Worm (Caenorhabditis elegans) whole organism, L2 larva: Measurements from ENCODE around the gene Y73C8C.12.

Experiments
- C34F6.9 ChIP-seq: fragments of 150-350 bp; optimal IDR thresholded peaks from 2 replicates; lab custom pipeline; 2014; ENCODE audit warnings: missing biosample characterization, missing genetic modification characterization
- F13H6.1 ChIP-seq: sonication (generic microtip); optimal IDR thresholded peaks from 2 replicates; lab custom pipeline; 2016; ENCODE audit warnings: missing genetic modification characterization, missing compliant biosample characterization
- Y55F3AM.14 ChIP-seq: fragments of 200-800 bp; sonication (Bioruptor generic); optimal IDR thresholded peaks from 2 replicates; lab custom pipeline; 2018; ENCODE audit warnings: mild to moderate bottlenecking, missing genetic modification characterization, missing compliant biosample characterization
- alr-1 ChIP-seq: fragments of 150-350 bp; optimal IDR thresholded peaks from 2 replicates; lab custom pipeline; 2014; ENCODE audit warnings: missing biosample characterization, missing genetic modification characterization
- aly-2 ChIP-seq: fragments of 150-350 bp; optimal IDR thresholded peaks from 2 replicates; lab custom pipeline; 2014; ENCODE audit warnings: missing biosample characterization, missing genetic modification characterization
- ama-1 ChIP-seq: fragments of 150-350 bp; optimal IDR thresholded peaks from 2 replicates; lab custom pipeline; 2018; ENCODE audit warnings: inconsistent platforms
- ceh-16 ChIP-seq: fragments of 150-350 bp; optimal IDR thresholded peaks from 2 replicates; lab custom pipeline; 2014; ENCODE audit warnings: missing biosample characterization, missing genetic modification characterization
- crh-2 ChIP-seq: sonication (generic microtip); optimal IDR thresholded peaks from 2 replicates; lab custom pipeline; 2017; ENCODE audit warnings: missing biosample characterization, missing genetic modification characterization
- dmd-4 ChIP-seq: sonication (generic microtip); optimal IDR thresholded peaks from 2 replicates; lab custom pipeline; 2017; ENCODE audit warnings: missing biosample characterization, missing genetic modification characterization
- egl-27 ChIP-seq: sonication (generic microtip); optimal IDR thresholded peaks from 3 replicates; lab custom pipeline; 2017; ENCODE audit warnings: missing biosample characterization, missing genetic modification reagents, missing genetic modification characterization
- elt-1 ChIP-seq: fragments of 150-350 bp; optimal IDR thresholded peaks from 2 replicates; lab custom pipeline; 2014; ENCODE audit warnings: missing biosample characterization, missing genetic modification characterization
- elt-3 ChIP-seq: sonication (generic microtip); optimal IDR thresholded peaks from 2 replicates; lab custom pipeline; 2017; ENCODE audit warnings: missing biosample characterization, missing genetic modification characterization
- fos-1 ChIP-seq: fragments of 150-350 bp; optimal IDR thresholded peaks from 2 replicates; lab custom pipeline; 2014; ENCODE audit warnings: missing biosample characterization, missing genetic modification characterization
- gmeb-1 ChIP-seq: fragments of 150-350 bp; optimal IDR thresholded peaks from 2 replicates; lab custom pipeline; 2014; ENCODE audit warnings: missing biosample characterization, missing genetic modification characterization
- lin-11 ChIP-seq: fragments of 150-350 bp; sonication (generic microtip); optimal IDR thresholded peaks from 2 replicates; lab custom pipeline; 2014; ENCODE audit warnings: missing biosample characterization, missing genetic modification characterization, inconsistent platforms, mixed read lengths
- lin-13 ChIP-seq: fragments of 150-350 bp; optimal IDR thresholded peaks from 2 replicates; lab custom pipeline; 2014; ENCODE audit warnings: missing biosample characterization, missing genetic modification reagents, missing genetic modification characterization
- lin-39 ChIP-seq: fragments of 150-350 bp; optimal IDR thresholded peaks from 2 replicates; lab custom pipeline; 2014; ENCODE audit warnings: missing biosample characterization, missing genetic modification reagents, missing genetic modification characterization
- mbf-1 ChIP-seq: sonication (generic microtip); optimal IDR thresholded peaks from 2 replicates; lab custom pipeline; 2017; ENCODE audit warnings: missing biosample characterization, missing genetic modification characterization
- mdl-1 ChIP-seq, 2 experiments: fragments of 150-350 bp in 1 of 2; sonication (generic microtip) in 1 of 2; optimal IDR thresholded peaks; 2 replicates each; lab custom pipeline; 2017; ENCODE audit warnings: missing biosample characterization in 2 of 2, missing genetic modification characterization in 2 of 2
- nhr-10 ChIP-seq: sonication (generic microtip); optimal IDR thresholded peaks from 2 replicates; lab custom pipeline; 2017; ENCODE audit warnings: missing biosample characterization, missing genetic modification characterization
- nhr-11 ChIP-seq: fragments of 150-350 bp; optimal IDR thresholded peaks from 2 replicates; lab custom pipeline; 2014; ENCODE audit warnings: missing biosample characterization, missing genetic modification characterization
- nhr-12 ChIP-seq: fragments of 150-350 bp; optimal IDR thresholded peaks from 2 replicates; lab custom pipeline; 2014; ENCODE audit warnings: missing biosample characterization, missing genetic modification characterization
- nhr-21 ChIP-seq: fragments of 150-350 bp; optimal IDR thresholded peaks from 2 replicates; lab custom pipeline; 2014; ENCODE audit warnings: missing biosample characterization, missing genetic modification characterization
- nhr-23 ChIP-seq: fragments of 150-350 bp; optimal IDR thresholded peaks from 2 replicates; lab custom pipeline; 2014; ENCODE audit warnings: missing biosample characterization, missing genetic modification reagents, missing genetic modification characterization
- nhr-25 ChIP-seq: fragments of 150-350 bp; sonication (generic microtip); optimal IDR thresholded peaks from 3 replicates; lab custom pipeline; 2014; ENCODE audit warnings: missing biosample characterization, missing genetic modification characterization
- nhr-6 ChIP-seq: fragments of 150-350 bp; optimal IDR thresholded peaks from 2 replicates; lab custom pipeline; 2014; ENCODE audit warnings: missing biosample characterization, missing genetic modification characterization
- nhr-77 ChIP-seq: fragments of 150-350 bp; optimal IDR thresholded peaks from 2 replicates; lab custom pipeline; 2014; ENCODE audit warnings: missing biosample characterization, missing genetic modification characterization
- peb-1 ChIP-seq: fragments of 150-350 bp; optimal IDR thresholded peaks from 2 replicates; lab custom pipeline; 2014; ENCODE audit warnings: missing biosample characterization, missing genetic modification characterization
- sem-4 ChIP-seq: fragments of 150-350 bp; optimal IDR thresholded peaks from 2 replicates; lab custom pipeline; 2014; ENCODE audit warnings: missing biosample characterization, missing genetic modification reagents, missing genetic modification characterization
- skn-1 ChIP-seq: sonication (generic microtip); optimal IDR thresholded peaks from 2 replicates; lab custom pipeline; 2017; ENCODE audit warnings: missing biosample characterization, missing genetic modification characterization
- sma-3 ChIP-seq: sonication (generic microtip); optimal IDR thresholded peaks from 2 replicates; lab custom pipeline; 2016; ENCODE audit warnings: missing genetic modification reagents, missing genetic modification characterization, missing compliant biosample characterization
- sma-9 ChIP-seq, 2 experiments: fragments of 150-350 bp in 1 of 2; sonication (generic microtip) in 1 of 2; optimal IDR thresholded peaks; 2 replicates each; lab custom pipeline; 2014 to 2016; ENCODE audit warnings: missing genetic modification characterization in 2 of 2, mild to moderate bottlenecking in 1 of 2, missing biosample characterization in 1 of 2, missing compliant biosample characterization in 1 of 2, missing genetic modification reagents in 1 of 2, moderate library complexity in 1 of 2
- snpc-4 ChIP-seq: fragments of 150-350 bp; optimal IDR thresholded peaks from 2 replicates; lab custom pipeline; 2014; ENCODE audit warnings: missing biosample characterization, missing genetic modification characterization
- unc-39 ChIP-seq: fragments of 150-350 bp; optimal IDR thresholded peaks from 2 replicates; lab custom pipeline; 2014; ENCODE audit warnings: missing biosample characterization, missing genetic modification characterization
- unc-55 ChIP-seq: fragments of 150-350 bp; sonication (generic microtip); optimal IDR thresholded peaks from 3 replicates; lab custom pipeline; 2014; ENCODE audit warnings: missing biosample characterization, missing genetic modification reagents, missing genetic modification characterization
- unc-62 ChIP-seq: fragments of 150-350 bp; optimal IDR thresholded peaks from 2 replicates; lab custom pipeline; 2014; ENCODE audit warnings: missing biosample characterization, missing genetic modification reagents, missing genetic modification characterization
- zag-1 ChIP-seq: fragments of 150-350 bp; optimal IDR thresholded peaks from 2 replicates; lab custom pipeline; 2014; ENCODE audit warnings: missing biosample characterization, missing genetic modification characterization
- ztf-1 ChIP-seq: fragments of 200-800 bp; sonication (Bioruptor generic); conservative IDR thresholded peaks from 2 replicates; pipeline ENCODE4 v1.3.6; 2022; ENCODE audit warnings: missing genetic modification characterization, missing compliant biosample characterization
- ztf-11 ChIP-seq: sonication (generic microtip); optimal IDR thresholded peaks from 2 replicates; lab custom pipeline; 2017; ENCODE audit warnings: missing biosample characterization, missing genetic modification characterization

Gene Y73C8C.12

DNA sequence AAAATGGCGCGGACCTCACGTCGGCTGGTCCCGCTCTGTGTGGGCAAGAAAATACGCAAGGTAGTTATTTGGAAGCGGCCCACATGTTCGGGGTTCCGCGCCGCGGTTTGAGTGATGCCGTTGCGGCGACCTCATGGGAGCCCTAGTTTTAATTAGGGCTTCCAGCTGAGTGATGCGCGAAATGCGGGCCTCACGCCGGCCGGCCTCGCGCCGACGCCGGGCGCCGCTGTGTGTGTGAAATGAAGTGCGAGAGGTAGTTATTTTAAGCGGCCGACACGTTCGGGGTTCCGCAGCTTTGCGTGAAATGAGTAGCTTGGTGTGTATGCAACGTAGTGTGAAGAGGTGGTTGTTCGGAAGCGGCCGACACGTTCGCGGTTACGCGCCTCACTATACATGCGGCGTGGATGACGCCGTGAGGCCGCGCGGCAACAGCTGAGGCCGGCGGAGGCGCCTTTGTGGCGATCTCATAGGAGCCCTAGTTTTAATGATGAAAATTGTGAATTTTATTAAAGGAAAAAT is 25.0 kb downstream of the Y73C8C.12 start:
- TF ChIP-seq snpc-4 (no peak), nhr-77 (no peak), aly-2 (tag; lab: Kevin White, UChicago) (no peak), sma-9 (GFP tag; optimal IDR thresholded peaks at IDR 0.05; lab: Kevin White, UChicago) (no peak), sma-9 (tag; optimal IDR thresholded peaks at IDR 0.05; lab: Kevin White, UChicago) (no peak), nhr-25 (tag; lab: Kevin White, UChicago) (no peak), lin-11 (tag; lab: Kevin White, UChicago) (no peak), zag-1 (tag; lab: Kevin White, UChicago) (no peak)

DNA sequence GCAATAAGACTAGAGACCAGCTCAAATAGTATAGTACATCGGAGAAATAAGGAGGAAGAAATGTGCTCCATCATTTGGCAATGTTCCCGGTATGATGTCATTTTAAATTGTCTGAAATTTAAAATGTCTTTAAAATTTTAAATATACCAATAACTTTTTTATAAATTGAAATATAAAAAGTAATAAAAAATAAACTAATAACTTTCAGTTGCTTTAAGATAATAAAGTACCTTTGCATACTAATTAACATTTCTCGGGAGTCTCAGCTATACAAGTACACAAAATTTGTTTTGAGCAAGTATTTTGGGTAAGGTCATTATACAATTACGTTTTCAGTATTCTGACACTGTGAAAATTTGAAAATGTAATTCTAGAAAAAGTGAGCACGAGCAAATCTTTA is 26.9 kb downstream of the Y73C8C.12 start, which contains the start of gene srab-6:
Gene srab-6, minus strand, starts transcription at position 101 of the 400 bp plus-strand sequence.
- TF ChIP-seq ama-1 (lab: Kevin White, UChicago) (no peak), dmd-4 (tag; lab: Kevin White, UChicago) (no peak), alr-1 (tag; lab: Kevin White, UChicago) (no peak), fos-1 (tag; lab: Kevin White, UChicago) (no peak), mbf-1 (no peak), Y55F3AM.14 (no peak), nhr-25 (tag; lab: Kevin White, UChicago) (no peak), ztf-11 (tag; lab: Kevin White, UChicago) (no peak), crh-2 (tag; lab: Kevin White, UChicago) (no peak), C34F6.9 (no peak), nhr-12 (tag; lab: Kevin White, UChicago) (no peak), mdl-1 (tag; optimal IDR thresholded peaks at IDR 0.05; lab: Kevin White, UChicago) (no peak)

DNA sequence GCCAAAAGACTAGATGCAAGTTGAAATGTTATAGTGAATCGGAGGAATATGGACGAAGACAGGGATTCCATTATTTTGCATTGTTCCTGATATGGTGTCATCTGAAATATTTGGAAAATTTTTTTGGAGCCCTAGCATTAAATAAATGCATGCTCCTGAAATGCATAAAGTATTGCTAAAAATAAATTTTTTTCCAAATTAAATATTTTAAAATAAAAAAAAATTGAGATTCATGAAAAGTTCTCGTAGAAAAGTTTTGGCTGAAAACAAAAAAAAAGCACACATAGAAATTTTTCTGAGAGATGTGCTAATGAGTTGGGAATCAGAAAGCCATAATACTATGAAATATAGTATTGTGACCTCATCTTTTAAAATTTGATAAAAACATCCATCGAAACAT is 30.1 kb downstream of the Y73C8C.12 start, which contains the start of gene srab-7:
Gene srab-7, minus strand, starts transcription at position 101 of the 400 bp plus-strand sequence.
- TF ChIP-seq egl-27 (tag; lab: Kevin White, UChicago) (no peak), lin-39 (tag; lab: Kevin White, UChicago) (no peak), C34F6.9 (no peak), skn-1 (tag; lab: Kevin White, UChicago) (no peak), nhr-77 (no peak), gmeb-1 (tag; lab: Kevin White, UChicago) (no peak), unc-55 (GFP tag; lab: Kevin White, UChicago) (no peak), nhr-21 (tag; lab: Kevin White, UChicago) (no peak), sma-9 (GFP tag; optimal IDR thresholded peaks at IDR 0.05; lab: Kevin White, UChicago) (no peak), sma-9 (tag; optimal IDR thresholded peaks at IDR 0.05; lab: Kevin White, UChicago) (no peak), unc-39 (tag; lab: Kevin White, UChicago) (no peak), alr-1 (tag; lab: Kevin White, UChicago) (no peak), ztf-1 (no peak), nhr-23 (tag; lab: Kevin White, UChicago) (no peak), sma-3 (no peak)

DNA sequence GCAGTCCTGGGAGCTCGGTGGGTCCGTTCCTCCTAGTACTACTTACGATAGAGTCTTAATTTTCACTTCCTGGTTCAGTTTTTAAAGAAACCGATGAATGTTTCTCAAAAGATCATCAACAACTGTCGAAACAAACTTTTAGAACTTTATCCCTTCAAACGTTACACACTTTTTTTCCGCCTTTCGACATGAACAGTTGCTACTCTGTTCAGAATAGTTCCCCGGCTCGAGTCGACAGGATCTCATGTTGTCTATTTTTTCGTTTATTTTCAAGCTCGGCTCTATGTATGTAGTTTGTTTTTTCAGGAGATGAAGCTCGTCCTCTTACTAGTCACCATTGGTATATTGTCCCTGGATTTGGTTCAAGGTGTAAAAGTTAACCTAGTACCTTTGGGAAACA is 31.8 kb downstream of the Y73C8C.12 start, which contains the start of gene exh-1:
Gene exh-1, plus strand, starts transcription at position 301 of the 400 bp plus-strand sequence.
- TF ChIP-seq nhr-21 (tag; lab: Kevin White, UChicago) = no peak
- TF ChIP-seq nhr-10 (tag; lab: Kevin White, UChicago) = no peak
- TF ChIP-seq nhr-11 = no peak

DNA sequence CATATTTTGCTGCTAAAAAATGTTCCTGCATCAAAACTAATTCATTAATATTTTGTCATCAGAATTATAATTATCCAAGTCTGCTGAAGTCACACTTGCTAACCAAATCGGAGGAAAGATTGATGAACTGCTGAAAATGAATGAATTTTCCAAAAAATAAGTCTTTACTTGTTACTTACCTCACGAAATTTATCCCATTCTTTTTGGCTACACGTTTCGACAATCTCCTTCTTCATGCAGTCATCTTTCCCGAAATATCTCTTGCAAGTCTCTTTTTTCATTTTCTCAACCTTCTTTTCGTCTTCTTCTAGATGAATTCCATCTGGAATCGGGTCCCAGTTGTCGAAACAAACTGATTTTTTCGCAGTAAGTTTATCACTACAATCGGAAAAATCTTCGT is 33.4 kb downstream of the Y73C8C.12 start:
- TF ChIP-seq unc-55 (GFP tag; lab: Kevin White, UChicago) (no peak), lin-13 (GFP tag; lab: Kevin White, UChicago) (no peak), unc-39 (tag; lab: Kevin White, UChicago) (no peak), sma-3 (no peak), sem-4 (tag; lab: Kevin White, UChicago) (no peak), sma-9 (GFP tag; optimal IDR thresholded peaks at IDR 0.05; lab: Kevin White, UChicago) (no peak), sma-9 (tag; optimal IDR thresholded peaks at IDR 0.05; lab: Kevin White, UChicago) (no peak), F13H6.1 (tag; lab: Kevin White, UChicago) (no peak), aly-2 (tag; lab: Kevin White, UChicago) (no peak), ceh-16 (tag; lab: Kevin White, UChicago) (no peak), nhr-6 (no peak), gmeb-1 (tag; lab: Kevin White, UChicago) (no peak), elt-3 (no peak), peb-1 (no peak), nhr-77 (no peak), elt-1 (tag; lab: Kevin White, UChicago) (no peak), unc-62 (GFP tag; lab: Kevin White, UChicago) (no peak), nhr-23 (tag; lab: Kevin White, UChicago) (no peak), lin-11 (tag; lab: Kevin White, UChicago) (no peak)
- TF ChIP-seq, all 48 proteins: peak for 0
